Fruit fly (Drosophila melanogaster) whole organism, embryonic: Measurements from ENCODE around the gene CG14696.

Experiments
- Aef1 ChIP-seq: fragments of 200-800 bp; sonication (Bioruptor generic); IDR thresholded peaks from 3 replicates; pipeline ENCODE4 v1.3.6; 2022; ENCODE audit warnings: missing biosample characterization, missing genetic modification characterization
- CG10209 ChIP-seq: fragments of 200-800 bp; sonication (Bioruptor generic); optimal IDR thresholded peaks from 3 replicates; lab custom pipeline; 2017; ENCODE audit warnings: missing biosample characterization, mild to moderate bottlenecking, missing genetic modification characterization, missing genetic modification reagents
- CG10274 ChIP-seq: fragments of 200-800 bp; sonication (Bioruptor generic); optimal IDR thresholded peaks from 3 replicates; lab custom pipeline; 2017; ENCODE audit warnings: missing biosample characterization, mild to moderate bottlenecking, missing genetic modification characterization
- CG11456 ChIP-seq: fragments of 200-800 bp; sonication (Bioruptor generic); IDR thresholded peaks from 3 replicates; pipeline ENCODE4 v1.3.6; 2022; ENCODE audit warnings: missing biosample characterization, missing genetic modification characterization
- CG12155 ChIP-seq: fragments of 200-800 bp; sonication (Bioruptor generic); optimal IDR thresholded peaks from 3 replicates; lab custom pipeline; 2016; ENCODE audit warnings: missing biosample characterization, missing genetic modification characterization
- CG12236 ChIP-seq: fragments of 200-800 bp; sonication (Bioruptor generic); optimal IDR thresholded peaks from 2 replicates; lab custom pipeline; 2016; ENCODE audit warnings: missing biosample characterization, missing genetic modification characterization
- CG15011 ChIP-seq: fragments of 200-800 bp; sonication (Bioruptor generic); optimal IDR thresholded peaks from 3 replicates; lab custom pipeline; 2018; ENCODE audit warnings: missing biosample characterization, mild to moderate bottlenecking, missing genetic modification characterization
- CG15601 ChIP-seq: fragments of 200-800 bp; sonication (Bioruptor generic); optimal IDR thresholded peaks from 3 replicates; lab custom pipeline; 2019; ENCODE audit warnings: missing biosample characterization, mild to moderate bottlenecking, missing genetic modification characterization, moderate library complexity
- CG16813 ChIP-seq: fragments of 200-800 bp; sonication (Bioruptor generic); IDR thresholded peaks from 3 replicates; pipeline ENCODE4 v1.3.6; 2022; ENCODE audit warnings: missing biosample characterization, missing genetic modification characterization; ENCODE audit not compliant: partially characterized antibody
- CG17359 ChIP-seq: fragments of 200-800 bp; sonication (Bioruptor generic); optimal IDR thresholded peaks from 3 replicates; lab custom pipeline; 2018; ENCODE audit warnings: missing biosample characterization, mild to moderate bottlenecking, missing genetic modification characterization, moderate library complexity
- CG17612 ChIP-seq: fragments of 200-800 bp; sonication (Bioruptor generic); IDR thresholded peaks from 2 replicates; pipeline ENCODE4 v1.3.6; 2022; ENCODE audit warnings: missing biosample characterization, missing genetic modification characterization
- CG30431 ChIP-seq: fragments of 200-800 bp; sonication (Bioruptor generic); optimal IDR thresholded peaks from 2 replicates; lab custom pipeline; 2017; ENCODE audit warnings: missing biosample characterization, missing genetic modification characterization
- CG31365 ChIP-seq: fragments of 200-800 bp; sonication (Bioruptor generic); optimal IDR thresholded peaks from 2 replicates; lab custom pipeline; 2018; ENCODE audit warnings: missing biosample characterization, mild to moderate bottlenecking, missing genetic modification characterization
- CG3281 ChIP-seq: fragments of 200-800 bp; sonication (Bioruptor generic); optimal IDR thresholded peaks from 3 replicates; lab custom pipeline; 2017; ENCODE audit warnings: missing biosample characterization, mild to moderate bottlenecking, missing genetic modification characterization
- CG4282 ChIP-seq: fragments of 200-800 bp; sonication (Bioruptor generic); optimal IDR thresholded peaks from 2 replicates; lab custom pipeline; 2016; ENCODE audit warnings: missing biosample characterization, missing genetic modification characterization
- CG6175 ChIP-seq: fragments of 200-800 bp; sonication (Bioruptor generic); IDR thresholded peaks from 3 replicates; pipeline ENCODE4 v1.3.6; 2022; ENCODE audit warnings: missing biosample characterization, missing genetic modification characterization
- CG6254 ChIP-seq: fragments of 200-800 bp; sonication (Bioruptor generic); optimal IDR thresholded peaks from 3 replicates; lab custom pipeline; 2017; ENCODE audit warnings: mild to moderate bottlenecking, missing biosample characterization, missing genetic modification reagents, missing genetic modification characterization
- CG7987 ChIP-seq: fragments of 200-800 bp; sonication (Bioruptor generic); optimal IDR thresholded peaks from 2 replicates; lab custom pipeline; 2018; ENCODE audit warnings: missing biosample characterization, mild to moderate bottlenecking, missing genetic modification characterization, moderate library complexity
- CG8388 ChIP-seq: fragments of 200-800 bp; sonication (Bioruptor generic); optimal IDR thresholded peaks from 2 replicates; lab custom pipeline; 2019; ENCODE audit warnings: missing biosample characterization, mild to moderate bottlenecking, missing genetic modification characterization, moderate library complexity
- CG8944 ChIP-seq: fragments of 200-800 bp; sonication (Bioruptor generic); optimal IDR thresholded peaks from 3 replicates; lab custom pipeline; 2016; ENCODE audit warnings: missing biosample characterization, missing genetic modification characterization
- CG9727 ChIP-seq: fragments of 200-800 bp; sonication (Bioruptor generic); optimal IDR thresholded peaks from 3 replicates; lab custom pipeline; 2017; ENCODE audit warnings: missing biosample characterization, mild to moderate bottlenecking, missing genetic modification characterization
- CG9797 ChIP-seq: fragments of 200-800 bp; sonication (Bioruptor generic); optimal IDR thresholded peaks from 3 replicates; lab custom pipeline; 2018; ENCODE audit warnings: missing biosample characterization, mild to moderate bottlenecking, missing genetic modification characterization
- CHES-1-like ChIP-seq: fragments of 200-800 bp; sonication (Bioruptor generic); optimal IDR thresholded peaks from 2 replicates; lab custom pipeline; 2016; ENCODE audit warnings: missing biosample characterization, missing genetic modification characterization
- D19B ChIP-seq: fragments of 200-800 bp; sonication (Bioruptor generic); optimal IDR thresholded peaks from 2 replicates; lab custom pipeline; 2017; ENCODE audit warnings: missing biosample characterization, mild to moderate bottlenecking, missing genetic modification characterization
- Fer1 ChIP-seq: fragments of 200-800 bp; sonication (Bioruptor generic); optimal IDR thresholded peaks from 2 replicates; lab custom pipeline; 2017; ENCODE audit warnings: missing biosample characterization, mild to moderate bottlenecking, missing genetic modification characterization
- Fer2 ChIP-seq: fragments of 200-800 bp; sonication (Bioruptor generic); optimal IDR thresholded peaks from 2 replicates; lab custom pipeline; 2018; ENCODE audit warnings: missing biosample characterization, mild to moderate bottlenecking, missing genetic modification characterization, moderate library complexity
- H2.0 ChIP-seq: fragments of 200-800 bp; sonication (Bioruptor generic); IDR thresholded peaks from 2 replicates; pipeline ENCODE4 v1.3.6; 2022; ENCODE audit warnings: missing biosample characterization, missing genetic modification characterization
- MTF-1 ChIP-seq: fragments of 200-800 bp; sonication (Bioruptor generic); optimal IDR thresholded peaks from 2 replicates; lab custom pipeline; 2018; ENCODE audit warnings: missing biosample characterization, mild to moderate bottlenecking, missing genetic modification characterization, borderline replicate concordance
- Med ChIP-seq: fragments of 200-800 bp; sonication (Bioruptor generic); peaks from one replicate; lab custom pipeline; 2016; ENCODE audit warnings: missing biosample characterization, missing genetic modification characterization, mild to moderate bottlenecking, inconsistent platforms, moderate library complexity
- Meics ChIP-seq: fragments of 200-800 bp; sonication (Bioruptor generic); optimal IDR thresholded peaks from 2 replicates; lab custom pipeline; 2017; ENCODE audit warnings: missing biosample characterization, mild to moderate bottlenecking, missing genetic modification characterization
- Side ChIP-seq: fragments of 200-800 bp; sonication (Bioruptor generic); optimal IDR thresholded peaks from 2 replicates; lab custom pipeline; 2016; ENCODE audit warnings: missing biosample characterization, missing genetic modification characterization
- Sin3A ChIP-seq: fragments of >200 bp; optimal IDR thresholded peaks from 2 replicates; lab custom pipeline; 2018
- Taf1 ChIP-seq: fragments of 200-800 bp; sonication (Bioruptor generic); IDR thresholded peaks from 2 replicates; pipeline ENCODE4 v1.3.6; 2022; ENCODE audit warnings: missing biosample characterization, missing genetic modification characterization
- Xbp1 ChIP-seq: fragments of 200-800 bp; sonication (Bioruptor generic); optimal IDR thresholded peaks from 3 replicates; lab custom pipeline; 2016; ENCODE audit warnings: missing biosample characterization, mild to moderate bottlenecking, missing genetic modification characterization
- cad ChIP-seq: fragments of >200 bp; optimal IDR thresholded peaks from 2 replicates; lab custom pipeline; 2017; ENCODE audit warnings: missing biosample characterization, missing genetic modification characterization
- chinmo ChIP-seq: fragments of 200-800 bp; sonication (Bioruptor generic); IDR thresholded peaks from 4 replicates; pipeline ENCODE4 v1.3.6; 2022; ENCODE audit warnings: missing biosample characterization, missing genetic modification characterization; ENCODE audit not compliant: partially characterized antibody
- dmrt99B ChIP-seq: fragments of 200-800 bp; sonication (Bioruptor generic); optimal IDR thresholded peaks from 2 replicates; lab custom pipeline; 2018; ENCODE audit warnings: missing biosample characterization, mild to moderate bottlenecking, missing genetic modification characterization, moderate library complexity
- hb ChIP-seq: fragments of 200-800 bp; sonication (Bioruptor generic); IDR thresholded peaks from 3 replicates; pipeline ENCODE4 v1.3.6; 2022; ENCODE audit warnings: missing biosample characterization, missing genetic modification characterization; ENCODE audit not compliant: partially characterized antibody
- kni ChIP-seq: fragments of 200-800 bp; sonication (Bioruptor generic); optimal IDR thresholded peaks from 3 replicates; lab custom pipeline; 2017; ENCODE audit warnings: mild to moderate bottlenecking, missing biosample characterization, missing genetic modification reagents, missing genetic modification characterization
- lilli ChIP-seq: fragments of 200-800 bp; sonication (Bioruptor generic); optimal IDR thresholded peaks from 3 replicates; lab custom pipeline; 2016; ENCODE audit warnings: missing biosample characterization, missing genetic modification characterization
- lov ChIP-seq, 2 experiments: fragments of 200-800 bp in 1 of 2; fragments of >200 bp in 1 of 2; sonication (Bioruptor generic) in 1 of 2; IDR thresholded peaks in 1 of 2; optimal IDR thresholded peaks in 1 of 2; 2 replicates in 1 of 2; 3 replicates in 1 of 2; pipeline versions ENCODE4 v1.3.6 to Lab custom; 2017 to 2022; ENCODE audit warnings: missing biosample characterization in 1 of 2, missing genetic modification characterization in 1 of 2
- nerfin-2 ChIP-seq: fragments of 200-800 bp; sonication (Bioruptor generic); IDR thresholded peaks from 2 replicates; pipeline ENCODE4 v1.3.6; 2022; ENCODE audit warnings: missing biosample characterization, missing genetic modification characterization; ENCODE audit not compliant: partially characterized antibody
- otp ChIP-seq: fragments of 200-800 bp; sonication (Bioruptor generic); IDR thresholded peaks from 3 replicates; pipeline ENCODE4, ENCODE4 v1.3.6; 2022; ENCODE audit warnings: missing biosample characterization, missing genetic modification characterization
- pzg ChIP-seq: fragments of 200-800 bp; sonication (Bioruptor generic); optimal IDR thresholded peaks from 3 replicates; lab custom pipeline; 2018; ENCODE audit warnings: missing biosample characterization, mild to moderate bottlenecking, missing genetic modification characterization, moderate library complexity
- sob ChIP-seq: fragments of 200-800 bp; sonication (Bioruptor generic); IDR thresholded peaks from 2 replicates; pipeline ENCODE4 v1.3.6; 2022; ENCODE audit warnings: missing biosample characterization, missing genetic modification characterization
- sqz ChIP-seq: fragments of 200-800 bp; sonication (Bioruptor generic); optimal IDR thresholded peaks from 3 replicates; lab custom pipeline; 2018; ENCODE audit warnings: missing biosample characterization, mild to moderate bottlenecking, missing genetic modification characterization
- unpg ChIP-seq: fragments of 200-800 bp; sonication (Bioruptor generic); optimal IDR thresholded peaks from 3 replicates; lab custom pipeline; 2018; ENCODE audit warnings: missing biosample characterization, mild to moderate bottlenecking, missing genetic modification characterization, moderate library complexity

Gene CG14696

DNA sequence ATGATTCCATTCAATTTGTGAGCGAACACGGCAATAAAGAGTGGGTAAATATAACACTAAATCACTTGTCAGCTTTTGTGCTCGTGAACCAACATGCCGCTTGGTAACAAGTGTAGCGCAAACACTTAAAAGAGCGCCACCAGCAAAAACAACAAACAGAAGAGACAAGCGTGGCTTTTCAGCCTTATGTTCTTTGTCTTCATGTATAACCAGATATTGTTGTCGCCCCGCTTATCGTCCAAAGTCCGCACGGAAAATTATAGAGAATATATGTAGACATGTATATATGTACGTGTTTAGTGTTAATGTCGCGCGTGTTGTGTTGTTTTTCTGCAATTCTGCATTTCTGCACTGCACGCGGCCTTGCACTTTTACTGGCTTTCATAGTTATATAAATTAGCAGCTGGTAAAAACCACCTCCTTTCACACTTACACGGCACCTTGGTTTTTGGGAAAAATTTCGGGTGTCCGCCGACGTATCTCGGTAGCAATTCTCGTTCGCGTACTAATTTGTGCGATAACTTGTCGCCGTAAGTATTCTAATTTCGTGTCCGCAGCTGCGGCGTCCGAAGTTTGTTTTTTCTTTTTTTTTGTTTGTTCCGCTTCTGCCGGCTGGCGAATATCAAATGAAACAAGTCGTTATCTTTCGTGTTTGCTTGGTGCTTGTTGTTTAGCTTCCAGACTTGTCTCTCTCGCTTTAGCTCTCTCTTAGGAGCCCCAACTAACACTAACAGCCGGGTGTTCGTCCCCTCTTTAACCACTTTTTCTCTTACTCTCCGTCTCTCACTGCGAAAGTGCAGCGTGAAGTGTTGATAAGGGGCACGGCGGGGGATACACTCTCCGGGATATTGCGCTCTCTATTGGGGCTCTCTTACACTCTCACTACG is 4.1 kb upstream of the CG14696 start (continued):
- TF ChIP-seq Side (peak; percentile 4), CG17359 (tag; lab: Kevin White, UChicago) (peak; percentile 39), CG12236 (no peak), CG8944 (GFP tag; lab: Kevin White, UChicago) (no peak), hb (GFP tag; lab: Robert Waterston, UW) (no peak), CG16813 (no peak), CHES-1-like (GFP tag; lab: Kevin White, UChicago) (no peak), Meics (GFP tag; lab: Kevin White, UChicago) (peak; percentile 31), pzg (GFP tag; lab: Kevin White, UChicago) (no peak), CG17612 (0 out of 2 replicates have a peak, but pooled peaks have one; percentile 29), Fer1 (GFP tag; lab: Kevin White, UChicago) (peak; percentile 48), Xbp1 (peak; percentile 2), lov (optimal IDR thresholded peaks at IDR 0.05; lab: Kevin White, UChicago) (no peak), lov (GFP tag; IDR thresholded peaks at IDR 0.05; lab: Robert Waterston, UW) (peak; percentile 61; the same call in 1 of the 3 replicates), Taf1 (GFP tag; lab: Robert Waterston, UW) (peak; percentile 47; the same call in 1 of the 2 replicates), CG8388 (GFP tag; lab: Kevin White, UChicago) (no peak), unpg (GFP tag; lab: Kevin White, UChicago) (peak; percentile 35), D19B (peak; percentile 44), CG6254 (GFP tag; lab: Kevin White, UChicago) (peak; percentile 32), dmrt99B (tag; lab: Kevin White, UChicago) (peak; percentile 30), CG7987 (peak; percentile 76), MTF-1 (GFP tag; lab: Kevin White, UChicago) (peak; percentile 22), CG31365 (tag; lab: Kevin White, UChicago) (peak; percentile 1), cad (GFP tag; lab: Kevin White, UChicago) (no peak), CG9727 (peak; percentile 23), CG10209 (GFP tag; lab: Kevin White, UChicago) (no peak), CG10274 (GFP tag; lab: Kevin White, UChicago) (peak; percentile 98), CG12155 (GFP tag; lab: Kevin White, UChicago) (no peak), CG4282 (GFP tag; lab: Kevin White, UChicago) (no peak), H2.0 (0 out of 2 replicates have a peak, but pooled peaks have one; percentile 25), Sin3A (no peak), CG3281 (GFP tag; lab: Kevin White, UChicago) (peak; percentile 0), Aef1 (peak; percentile 27; the same call in 1 of the 3 replicates), Fer2 (peak; percentile 34), CG11456 (GFP tag; lab: Robert Waterston, UW) (peak; percentile 54; the same call in 2 of the 3 replicates), lilli (GFP tag; lab: Kevin White, UChicago) (peak; percentile 30), chinmo (peak; percentile 98), CG6175 (GFP tag; lab: Robert Waterston, UW) (no peak; the same call in 2 of the 3 replicates), nerfin-2 (no peak), sqz (GFP tag; lab: Kevin White, UChicago) (no peak), otp (GFP tag; lab: Robert Waterston, UW) (no peak; the same call in 2 of the 3 replicates), CG15011 (peak; percentile 2), CG9797 (GFP tag; lab: Kevin White, UChicago) (no peak), kni (peak; percentile 23), sob (GFP tag; lab: Robert Waterston, UW) (peak; percentile 6; the same call in 1 of the 2 replicates), Med (GFP tag; lab: Kevin White, UChicago) (peak; percentile 90), CG15601 (no peak), CG30431 (GFP tag; lab: Kevin White, UChicago) (no peak)
